Worm (Caenorhabditis elegans) whole organism, L4/young adult: ENCODE results near the gene Y57A10B.6.

Source experiments
- dao-5 ChIP-seq: sonication (generic microtip); optimal IDR thresholded peaks from 2 replicates; lab custom pipeline; 2016; ENCODE audit warnings: missing genotype, missing genetic modification characterization, moderate library complexity, missing compliant biosample characterization
- him-1 ChIP-seq: sonication (generic microtip); optimal IDR thresholded peaks from 2 replicates; lab custom pipeline; 2016; ENCODE audit warnings: missing genotype, missing genetic modification reagents, missing genetic modification characterization, missing compliant biosample characterization

- no peak for TF ChIP-seq dao-5
- no peak for TF ChIP-seq him-1
Measured at ce11 chrII:12397656-12398055, 7.8 kb downstream of the Y57A10B.6 start, which contains the start of gene F57G9.7.
